Fruit fly (Drosophila melanogaster) whole organism, embryonic: ENCODE measurements around the gene CG6923.

Experiments used
- Aef1 ChIP-seq: fragments of 200-800 bp; sonication (Bioruptor generic); IDR thresholded peaks from 3 replicates; pipeline ENCODE4 v1.3.6; 2022; ENCODE audit warnings: missing biosample characterization, missing genetic modification characterization
- BEAF-32 ChIP-seq: fragments of 200-800 bp; sonication (Bioruptor generic); optimal IDR thresholded peaks from 3 replicates; lab custom pipeline; 2017; ENCODE audit warnings: missing biosample characterization, missing genetic modification characterization, mild to moderate bottlenecking, moderate library complexity, missing genetic modification reagents
- Bgb ChIP-seq: fragments of 200-800 bp; sonication (Bioruptor generic); IDR thresholded peaks from 2 replicates; pipeline ENCODE4 v1.3.6; 2022; ENCODE audit warnings: missing biosample characterization, missing genetic modification characterization; ENCODE audit not compliant: partially characterized antibody
- BtbVII ChIP-seq: fragments of 200-800 bp; sonication (Bioruptor generic); optimal IDR thresholded peaks from 3 replicates; lab custom pipeline; 2017; ENCODE audit warnings: missing biosample characterization, mild to moderate bottlenecking, missing genetic modification characterization
- CG1024 ChIP-seq: fragments of 200-800 bp; sonication (Bioruptor generic); IDR thresholded peaks from 2 replicates; pipeline ENCODE4 v1.3.6; 2022; ENCODE audit warnings: missing biosample characterization, missing genetic modification characterization
- CG11398 ChIP-seq: fragments of 200-800 bp; sonication (Bioruptor generic); optimal IDR thresholded peaks from 2 replicates; lab custom pipeline; 2016; ENCODE audit warnings: missing biosample characterization, missing genetic modification characterization
- CG11456 ChIP-seq: fragments of 200-800 bp; sonication (Bioruptor generic); IDR thresholded peaks from 3 replicates; pipeline ENCODE4 v1.3.6; 2022; ENCODE audit warnings: missing biosample characterization, missing genetic modification characterization
- CG12236 ChIP-seq: fragments of 200-800 bp; sonication (Bioruptor generic); optimal IDR thresholded peaks from 2 replicates; lab custom pipeline; 2016; ENCODE audit warnings: missing biosample characterization, missing genetic modification characterization
- CG12942 ChIP-seq: fragments of 200-800 bp; sonication (Bioruptor generic); optimal IDR thresholded peaks from 3 replicates; lab custom pipeline; 2016; ENCODE audit warnings: missing biosample characterization, missing genetic modification characterization
- CG1602 ChIP-seq: fragments of 200-800 bp; sonication (Bioruptor generic); optimal IDR thresholded peaks from 3 replicates; lab custom pipeline; 2016; ENCODE audit warnings: missing biosample characterization, missing genetic modification characterization
- CG17612 ChIP-seq: fragments of 200-800 bp; sonication (Bioruptor generic); IDR thresholded peaks from 2 replicates; pipeline ENCODE4 v1.3.6; 2022; ENCODE audit warnings: missing biosample characterization, missing genetic modification characterization
- CG17912 ChIP-seq: fragments of 200-800 bp; sonication (Bioruptor generic); optimal IDR thresholded peaks from 2 replicates; lab custom pipeline; 2018; ENCODE audit warnings: missing biosample characterization, mild to moderate bottlenecking, missing genetic modification characterization
- CG4404 ChIP-seq: fragments of 200-800 bp; sonication (Bioruptor generic); IDR thresholded peaks from 2 replicates; pipeline ENCODE4 v1.3.6; 2022; ENCODE audit warnings: missing biosample characterization, missing genetic modification characterization
- CG6254 ChIP-seq: fragments of 200-800 bp; sonication (Bioruptor generic); optimal IDR thresholded peaks from 3 replicates; lab custom pipeline; 2017; ENCODE audit warnings: mild to moderate bottlenecking, missing biosample characterization, missing genetic modification reagents, missing genetic modification characterization
- CG6765 ChIP-seq: fragments of 200-800 bp; sonication (Bioruptor generic); optimal IDR thresholded peaks from 3 replicates; lab custom pipeline; 2017; ENCODE audit warnings: missing biosample characterization, mild to moderate bottlenecking, missing genetic modification characterization
- CG6854 ChIP-seq: fragments of 200-800 bp; sonication (Bioruptor generic); optimal IDR thresholded peaks from 3 replicates; lab custom pipeline; 2017; ENCODE audit warnings: missing biosample characterization, mild to moderate bottlenecking, missing genetic modification characterization
- CG7839 ChIP-seq: fragments of 200-800 bp; sonication (Bioruptor generic); optimal IDR thresholded peaks from 3 replicates; lab custom pipeline; 2018; ENCODE audit warnings: missing biosample characterization, mild to moderate bottlenecking, missing genetic modification characterization, moderate library complexity
- CG7928 ChIP-seq: fragments of 200-800 bp; sonication (Bioruptor generic); optimal IDR thresholded peaks from 2 replicates; lab custom pipeline; 2017; ENCODE audit warnings: missing biosample characterization, mild to moderate bottlenecking, missing genetic modification characterization
- CG8478 ChIP-seq: fragments of >200 bp; optimal IDR thresholded peaks from 2 replicates; lab custom pipeline; 2018
- CG9215 ChIP-seq: fragments of 200-800 bp; sonication (Bioruptor generic); IDR thresholded peaks from 2 replicates; pipeline ENCODE4 v1.3.6; 2022; ENCODE audit warnings: missing biosample characterization, missing genetic modification characterization
- CG9797 ChIP-seq: fragments of 200-800 bp; sonication (Bioruptor generic); optimal IDR thresholded peaks from 3 replicates; lab custom pipeline; 2018; ENCODE audit warnings: missing biosample characterization, mild to moderate bottlenecking, missing genetic modification characterization
- CTCF ChIP-seq: fragments of 200-800 bp; sonication (Bioruptor generic); optimal IDR thresholded peaks from 2 replicates; lab custom pipeline; 2017; ENCODE audit warnings: missing biosample characterization, mild to moderate bottlenecking, missing genetic modification characterization, moderate library complexity
- Chrac-16 ChIP-seq: fragments of 200-800 bp; sonication (Bioruptor generic); optimal IDR thresholded peaks from 3 replicates; lab custom pipeline; 2016; ENCODE audit warnings: missing biosample characterization, missing genetic modification characterization
- Drgx ChIP-seq: fragments of 200-800 bp; sonication (Bioruptor generic); IDR thresholded peaks from 2 replicates; pipeline ENCODE4 v1.3.6; 2022; ENCODE audit warnings: missing biosample characterization, missing genetic modification characterization
- HLH54F ChIP-seq: fragments of 200-800 bp; sonication (Bioruptor generic); optimal IDR thresholded peaks from 3 replicates; lab custom pipeline; 2016; ENCODE audit warnings: missing biosample characterization, missing genetic modification characterization
- Hmr ChIP-seq: fragments of 200-800 bp; sonication (Bioruptor generic); optimal IDR thresholded peaks from 3 replicates; lab custom pipeline; 2017; ENCODE audit warnings: mild to moderate bottlenecking, missing biosample characterization, missing genetic modification reagents, missing genetic modification characterization
- Meics ChIP-seq: fragments of 200-800 bp; sonication (Bioruptor generic); optimal IDR thresholded peaks from 2 replicates; lab custom pipeline; 2017; ENCODE audit warnings: missing biosample characterization, mild to moderate bottlenecking, missing genetic modification characterization
- NK7.1 ChIP-seq: fragments of 200-800 bp; sonication (Bioruptor generic); optimal IDR thresholded peaks from 3 replicates; lab custom pipeline; 2016; ENCODE audit warnings: missing biosample characterization, missing genetic modification characterization
- Poxn ChIP-seq: fragments of 200-800 bp; sonication (Bioruptor generic); IDR thresholded peaks from 2 replicates; pipeline ENCODE4 v1.3.6; 2022; ENCODE audit warnings: missing biosample characterization, missing genetic modification characterization
- Ssrp ChIP-seq: fragments of 200-800 bp; sonication (Bioruptor generic); optimal IDR thresholded peaks from 2 replicates; lab custom pipeline; 2018; ENCODE audit warnings: missing biosample characterization, mild to moderate bottlenecking, missing genetic modification characterization, moderate library complexity
- Xbp1 ChIP-seq: fragments of 200-800 bp; sonication (Bioruptor generic); optimal IDR thresholded peaks from 3 replicates; lab custom pipeline; 2016; ENCODE audit warnings: missing biosample characterization, mild to moderate bottlenecking, missing genetic modification characterization
- Xrp1 ChIP-seq: fragments of 200-800 bp; sonication (Bioruptor generic); IDR thresholded peaks from 2 replicates; pipeline ENCODE4 v1.3.6; 2022; ENCODE audit warnings: missing biosample characterization, missing genetic modification characterization
- chn ChIP-seq: fragments of 200-800 bp; sonication (Bioruptor generic); optimal IDR thresholded peaks from 2 replicates; lab custom pipeline; 2016; ENCODE audit warnings: missing biosample characterization, missing genetic modification characterization
- corto ChIP-seq: fragments of 200-800 bp; sonication (Bioruptor generic); optimal IDR thresholded peaks from 2 replicates; lab custom pipeline; 2016; ENCODE audit warnings: missing biosample characterization, mild to moderate bottlenecking, missing genetic modification characterization, moderate library complexity
- dysf ChIP-seq: fragments of 200-800 bp; sonication (Bioruptor generic); IDR thresholded peaks from 3 replicates; pipeline ENCODE4 v1.3.6; 2022; ENCODE audit warnings: missing biosample characterization, missing genetic modification characterization
- emc ChIP-seq: fragments of 200-800 bp; sonication (Bioruptor generic); optimal IDR thresholded peaks from 2 replicates; lab custom pipeline; 2016; ENCODE audit warnings: missing biosample characterization, missing genetic modification characterization
- fd96Cb ChIP-seq: fragments of 200-800 bp; sonication (Bioruptor generic); optimal IDR thresholded peaks from 2 replicates; lab custom pipeline; 2018; ENCODE audit warnings: missing biosample characterization, mild to moderate bottlenecking, missing genetic modification characterization, moderate library complexity
- her ChIP-seq: fragments of 200-800 bp; sonication (Bioruptor generic); optimal IDR thresholded peaks from 2 replicates; lab custom pipeline; 2016; ENCODE audit warnings: missing biosample characterization, missing genetic modification characterization
- jumu ChIP-seq: fragments of 200-800 bp; sonication (Bioruptor generic); optimal IDR thresholded peaks from 3 replicates; lab custom pipeline; 2016; ENCODE audit warnings: missing biosample characterization, missing genetic modification characterization
- lmd ChIP-seq: fragments of 200-800 bp; sonication (Bioruptor generic); IDR thresholded peaks from 2 replicates; pipeline ENCODE4 v1.3.6; 2022; ENCODE audit warnings: missing biosample characterization, missing genetic modification characterization
- nerfin-1 ChIP-seq: fragments of 200-800 bp; sonication (Bioruptor generic); optimal IDR thresholded peaks from 3 replicates; lab custom pipeline; 2019; ENCODE audit warnings: missing biosample characterization, mild to moderate bottlenecking, missing genetic modification characterization, moderate library complexity
- nom ChIP-seq: fragments of 200-800 bp; sonication (Bioruptor generic); optimal IDR thresholded peaks from 2 replicates; lab custom pipeline; 2017; ENCODE audit warnings: missing biosample characterization, missing genetic modification characterization, mild to moderate bottlenecking, moderate library complexity, missing genetic modification reagents
- peb ChIP-seq: fragments of 200-800 bp; sonication (Bioruptor generic); IDR thresholded peaks from 2 replicates; pipeline ENCODE4 v1.3.6; 2022; ENCODE audit warnings: missing biosample characterization, missing genetic modification characterization
- phol ChIP-seq: fragments of 200-800 bp; sonication (Bioruptor generic); optimal IDR thresholded peaks from 3 replicates; lab custom pipeline; 2018; ENCODE audit warnings: missing biosample characterization, mild to moderate bottlenecking, missing genetic modification characterization, moderate library complexity
- ro ChIP-seq: fragments of 200-800 bp; sonication (Bioruptor generic); IDR thresholded peaks from 2 replicates; pipeline ENCODE4 v1.3.6; 2022; ENCODE audit warnings: missing biosample characterization, missing genetic modification characterization
- row ChIP-seq: fragments of 200-800 bp; sonication (Bioruptor generic); IDR thresholded peaks from 3 replicates; pipeline ENCODE4 v1.3.6; 2022; ENCODE audit warnings: missing biosample characterization, missing genetic modification characterization
- sisA ChIP-seq: fragments of 200-800 bp; sonication (Bioruptor generic); IDR thresholded peaks from 2 replicates; pipeline ENCODE4 v1.3.6; 2022; ENCODE audit warnings: missing biosample characterization, missing genetic modification characterization
- stwl ChIP-seq: fragments of 200-800 bp; sonication (Bioruptor generic); optimal IDR thresholded peaks from 3 replicates; lab custom pipeline; 2018; ENCODE audit warnings: missing biosample characterization, mild to moderate bottlenecking, missing genetic modification characterization, moderate library complexity
- tin ChIP-seq: fragments of 200-800 bp; sonication (Bioruptor generic); optimal IDR thresholded peaks from 3 replicates; lab custom pipeline; 2016; ENCODE audit warnings: missing biosample characterization, missing genetic modification characterization
- trh ChIP-seq: fragments of 200-800 bp; sonication (Bioruptor generic); optimal IDR thresholded peaks from 2 replicates; lab custom pipeline; 2016; ENCODE audit warnings: missing biosample characterization, missing genetic modification characterization
- tup ChIP-seq: fragments of 200-800 bp; sonication (Bioruptor generic); optimal IDR thresholded peaks from 2 replicates; lab custom pipeline; 2016; ENCODE audit warnings: missing biosample characterization, mild to moderate bottlenecking, missing genetic modification characterization, moderate library complexity
- unc-4 ChIP-seq: fragments of 200-800 bp; sonication (Bioruptor generic); IDR thresholded peaks from 2 replicates; pipeline ENCODE4 v1.3.6; 2022; ENCODE audit warnings: missing biosample characterization, missing genetic modification characterization; ENCODE audit not compliant: partially characterized antibody
- zen2 ChIP-seq: fragments of 200-800 bp; sonication (Bioruptor generic); IDR thresholded peaks from 3 replicates; pipeline ENCODE4 v1.3.6; 2022; ENCODE audit warnings: missing biosample characterization, missing genetic modification characterization; ENCODE audit not compliant: partially characterized antibody

The CG6923 gene

dm6 chr3R:11735337-11735736 lies 14.5 kb downstream of the CG6923 start, which contains the start of gene CG14721 (continued):
- TF ChIP-seq CG17912 (no peak), CG12942 (GFP tag; lab: Kevin White, UChicago) (no peak), CG1024 (no peak), ro (GFP tag; lab: Robert Waterston, UW) (no peak), nerfin-1 (tag; lab: Kevin White, UChicago) (no peak), tup (GFP tag; lab: Kevin White, UChicago) (no peak), zen2 (no peak; the same call in 2 of the 3 replicates), tin (GFP tag; lab: Kevin White, UChicago) (peak; percentile 10), CG8478 (no peak), sisA (peak; percentile 20; the same call in 1 of the 2 replicates), CG4404 (GFP tag; lab: Robert Waterston, UW) (no peak), Xbp1 (GFP tag; lab: Kevin White, UChicago) (peak; percentile 47), BEAF-32 (GFP tag; lab: Kevin White, UChicago) (peak; percentile 72), CG6854 (no peak), peb (GFP tag; lab: Robert Waterston, UW) (no peak), CG7839 (tag; lab: Kevin White, UChicago) (no peak), nom (GFP tag; lab: Kevin White, UChicago) (no peak), CG17612 (no peak), lmd (GFP tag; lab: Robert Waterston, UW) (no peak), Aef1 (GFP tag; lab: Robert Waterston, UW) (peak; percentile 54), Meics (no peak), corto (no peak), fd96Cb (tag; lab: Kevin White, UChicago) (no peak), NK7.1 (GFP tag; lab: Kevin White, UChicago) (no peak), CG12236 (GFP tag; lab: Kevin White, UChicago) (no peak), dysf (no peak), trh (no peak), Poxn (no peak), Hmr (GFP tag; lab: Kevin White, UChicago) (no peak), Drgx (GFP tag; lab: Robert Waterston, UW) (no peak), row (GFP tag; lab: Robert Waterston, UW) (peak; percentile 49; the same call in 2 of the 3 replicates), her (no peak), unc-4 (GFP tag; lab: Robert Waterston, UW) (peak; percentile 49; the same call in 1 of the 2 replicates), CG1602 (GFP tag; lab: Kevin White, UChicago) (no peak), stwl (tag; lab: Kevin White, UChicago) (peak; percentile 37), Chrac-16 (GFP tag; lab: Kevin White, UChicago) (peak; percentile 23), CG7928 (GFP tag; lab: Kevin White, UChicago) (peak; percentile 22), HLH54F (GFP tag; lab: Kevin White, UChicago) (peak; percentile 3), CG9797 (GFP tag; lab: Kevin White, UChicago) (peak; percentile 91), Bgb (GFP tag; lab: Robert Waterston, UW) (peak; percentile 36; the same call in 1 of the 2 replicates), CG11456 (GFP tag; lab: Robert Waterston, UW) (no peak), phol (peak; percentile 50), CG9215 (no peak), Xrp1 (GFP tag; lab: Robert Waterston, UW) (peak; percentile 22; the same call in 1 of the 2 replicates), jumu (peak; percentile 55), BtbVII (GFP tag; lab: Kevin White, UChicago) (no peak), CTCF (peak; percentile 51), CG11398 (GFP tag; lab: Kevin White, UChicago) (no peak), CG6254 (GFP tag; lab: Kevin White, UChicago) (no peak), emc (no peak), chn (GFP tag; lab: Kevin White, UChicago) (peak; percentile 92), Ssrp (tag; lab: Kevin White, UChicago) (no peak), CG6765 (no peak)
